Worm (Caenorhabditis elegans) whole organism, L4 larva: ENCODE results near the gene cyp-25A1.

ENCODE experiments used
- attf-4 ChIP-seq: sonication (generic microtip); optimal IDR thresholded peaks from 3 replicates; lab custom pipeline; 2017; ENCODE audit warnings: missing biosample characterization, missing genetic modification characterization
- ceh-82 ChIP-seq: sonication (generic microtip); optimal IDR thresholded peaks from 2 replicates; lab custom pipeline; 2017; ENCODE audit warnings: missing biosample characterization, missing genetic modification characterization
- lin-13 ChIP-seq: fragments of 150-350 bp; optimal IDR thresholded peaks from 2 replicates; lab custom pipeline; 2014; ENCODE audit warnings: missing biosample characterization, missing genetic modification reagents, missing genetic modification characterization
- lir-3 ChIP-seq: sonication (generic microtip); optimal IDR thresholded peaks from 2 replicates; lab custom pipeline; 2016; ENCODE audit warnings: mild to moderate bottlenecking, missing genetic modification characterization, missing compliant biosample characterization
- lsy-2 ChIP-seq, 2 experiments: fragments of 150-350 bp in 1 of 2; sonication (generic microtip) in 1 of 2; optimal IDR thresholded peaks; 2 replicates each; lab custom pipeline; 2014 to 2017; ENCODE audit warnings: missing biosample characterization in 2 of 2, missing genetic modification characterization in 2 of 2
- mdl-1 ChIP-seq, 2 experiments: fragments of 150-350 bp in 1 of 2; sonication (generic microtip) in 1 of 2; optimal IDR thresholded peaks; 2 replicates each; lab custom pipeline; 2014 to 2017; ENCODE audit warnings: missing biosample characterization in 2 of 2, missing genetic modification characterization in 2 of 2
- nhr-11 ChIP-seq: fragments of 150-350 bp; optimal IDR thresholded peaks from 2 replicates; lab custom pipeline; 2014; ENCODE audit warnings: missing biosample characterization, missing genetic modification characterization
- nhr-42 ChIP-seq: fragments of 200-800 bp; sonication (Bioruptor generic); IDR thresholded peaks from 2 replicates; pipeline ENCODE4 v1.3.6; 2022; ENCODE audit warnings: missing genetic modification characterization, missing compliant biosample characterization
- nhr-6 ChIP-seq: fragments of 150-350 bp; optimal IDR thresholded peaks from 2 replicates; lab custom pipeline; 2014; ENCODE audit warnings: missing biosample characterization, missing genetic modification characterization
- pha-4 ChIP-seq, 2 experiments: fragments of 150-350 bp in 1 of 2; fragments of 200-800 bp in 1 of 2; sonication (Bioruptor generic) in 1 of 2; IDR thresholded peaks in 1 of 2; optimal IDR thresholded peaks in 1 of 2; 2 replicates each; pipeline versions ENCODE4 v1.3.6 to Lab custom; 2014 to 2022; ENCODE audit warnings: missing genetic modification characterization in 2 of 2, missing genetic modification reagents in 2 of 2, missing biosample characterization in 1 of 2, missing compliant biosample characterization in 1 of 2
- set-16 ChIP-seq: fragments of 200-800 bp; sonication (Bioruptor generic); IDR thresholded peaks from 2 replicates; pipeline ENCODE4 v1.3.6; 2022; ENCODE audit warnings: missing genetic modification reagents, missing genetic modification characterization, missing compliant biosample characterization
- snpc-4 ChIP-seq: fragments of 150-350 bp; optimal IDR thresholded peaks from 2 replicates; lab custom pipeline; 2014; ENCODE audit warnings: missing biosample characterization, missing genetic modification characterization
- tra-1 ChIP-seq: fragments of 200-800 bp; sonication (Bioruptor generic); IDR thresholded peaks from 2 replicates; pipeline ENCODE4 v1.3.6; 2022; ENCODE audit warnings: missing genetic modification reagents, missing genetic modification characterization, missing compliant biosample characterization
- unc-62 ChIP-seq, 3 experiments: fragments of 150-350 bp in 1 of 3; sonication (generic microtip); optimal IDR thresholded peaks in 2 of 3; peaks in 1 of 3; 1 replicate in 1 of 3; 2 replicates in 2 of 3; lab custom pipeline; 2014 to 2017; ENCODE audit warnings: missing biosample characterization in 3 of 3, missing genetic modification characterization in 3 of 3, missing genetic modification reagents in 3 of 3, missing genotype in 1 of 3

- TF ChIP-seq unc-62 (GFP tag; optimal IDR thresholded peaks at IDR 0.05 in 1 of 2; lab: Kevin White, UChicago) (no peak), unc-62 (tag; optimal IDR thresholded peaks at IDR 0.05; lab: Kevin White, UChicago) (no peak), mdl-1 (tag; optimal IDR thresholded peaks at IDR 0.05; lab: Kevin White, UChicago) (no peak), pha-4 (GFP tag; IDR thresholded peaks at IDR 0.05; lab: Robert Waterston, UW) (no peak), pha-4 (tag; optimal IDR thresholded peaks at IDR 0.05; lab: Kevin White, UChicago) (no peak), snpc-4 (no peak), lin-13 (GFP tag; lab: Kevin White, UChicago) (no peak), nhr-11 (tag; lab: Kevin White, UChicago) (no peak), tra-1 (GFP tag; lab: Robert Waterston, UW) (no peak), set-16 (GFP tag; lab: Robert Waterston, UW) (no peak), ceh-82 (tag; lab: Kevin White, UChicago) (no peak), lir-3 (tag; lab: Kevin White, UChicago) (no peak), lsy-2 (tag; optimal IDR thresholded peaks at IDR 0.05; lab: Kevin White, UChicago) (no peak), nhr-6 (tag; lab: Kevin White, UChicago) (no peak), nhr-42 (GFP tag; lab: Robert Waterston, UW) (no peak), attf-4 (tag; lab: Kevin White, UChicago) (no peak)
These were observed 3.3 kb upstream of the cyp-25A1 start, which contains the start of gene cnnm-5 for ce11 chrIII:3829105-3829504.
